Worm (Caenorhabditis elegans) whole organism, mixed stage, embryonic: ENCODE results near the gene ZK809.8.

Experiments
- M03D4.4 ChIP-seq: sonication (generic microtip); optimal IDR thresholded peaks from 2 replicates; lab custom pipeline; 2017; ENCODE audit warnings: mild to moderate bottlenecking, missing genetic modification characterization, missing compliant biosample characterization
- bed-3 ChIP-seq: fragments of 200-800 bp; sonication (Bioruptor generic); optimal IDR thresholded peaks from 3 replicates; lab custom pipeline; 2018; ENCODE audit warnings: mild to moderate bottlenecking, missing genetic modification characterization, moderate library complexity, missing compliant biosample characterization
- blmp-1 ChIP-seq: fragments of 150-350 bp; optimal IDR thresholded peaks from 2 replicates; lab custom pipeline; 2014; ENCODE audit warnings: missing biosample characterization, missing genetic modification characterization
- ceh-39 ChIP-seq: fragments of 150-350 bp; optimal IDR thresholded peaks from 2 replicates; lab custom pipeline; 2014; ENCODE audit warnings: missing biosample characterization, missing genetic modification characterization
- ceh-83 ChIP-seq: fragments of 200-800 bp; sonication (Bioruptor generic); optimal IDR thresholded peaks from 2 replicates; lab custom pipeline; 2018; ENCODE audit warnings: mild to moderate bottlenecking, missing genetic modification characterization, missing compliant biosample characterization
- ces-1 ChIP-seq: fragments of 150-350 bp; optimal IDR thresholded peaks from 2 replicates; lab custom pipeline; 2014; ENCODE audit warnings: missing biosample characterization, missing genetic modification reagents, missing genetic modification characterization
- cnd-1 ChIP-seq: fragments of 200-800 bp; sonication (Bioruptor generic); optimal IDR thresholded peaks from 2 replicates; lab custom pipeline; 2018; ENCODE audit warnings: mild to moderate bottlenecking, missing genetic modification characterization, missing compliant biosample characterization
- drap-1 ChIP-seq: fragments of 200-800 bp; sonication (Bioruptor generic); optimal IDR thresholded peaks from 3 replicates; lab custom pipeline; 2018; ENCODE audit warnings: mild to moderate bottlenecking, missing genetic modification characterization, missing compliant biosample characterization
- elt-1 ChIP-seq: sonication (generic microtip); optimal IDR thresholded peaks from 2 replicates; lab custom pipeline; 2017; ENCODE audit warnings: missing genetic modification characterization, mild to moderate bottlenecking, missing compliant biosample characterization, antibody characterized with exemption, moderate library complexity, borderline replicate concordance; ENCODE audit not compliant: insufficient read depth
- elt-3 ChIP-seq: fragments of 150-350 bp; optimal IDR thresholded peaks from 2 replicates; lab custom pipeline; 2014; ENCODE audit warnings: missing biosample characterization, missing genetic modification characterization
- ham-2 ChIP-seq: fragments of 200-800 bp; sonication (Bioruptor generic); optimal IDR thresholded peaks from 2 replicates; lab custom pipeline; 2018; ENCODE audit warnings: mild to moderate bottlenecking, missing genetic modification characterization, missing compliant biosample characterization
- hlh-1 ChIP-seq: fragments of 150-350 bp; optimal IDR thresholded peaks from 2 replicates; lab custom pipeline; 2014; ENCODE audit warnings: missing biosample characterization, missing genetic modification reagents, missing genetic modification characterization
- lin-32 ChIP-seq: fragments of 200-800 bp; sonication (Bioruptor generic); optimal IDR thresholded peaks from 2 replicates; lab custom pipeline; 2018; ENCODE audit warnings: mild to moderate bottlenecking, missing genetic modification characterization, missing compliant biosample characterization
- mep-1 ChIP-seq: fragments of 150-350 bp; optimal IDR thresholded peaks from 2 replicates; lab custom pipeline; 2017; ENCODE audit warnings: missing biosample characterization, missing genetic modification reagents, missing genetic modification characterization, inconsistent platforms
- mls-2 ChIP-seq: sonication (generic microtip); optimal IDR thresholded peaks from 2 replicates; lab custom pipeline; 2016; ENCODE audit warnings: mild to moderate bottlenecking, missing genetic modification characterization, moderate library complexity, missing compliant biosample characterization
- nhr-237 ChIP-seq: fragments of 150-350 bp; optimal IDR thresholded peaks from 2 replicates; lab custom pipeline; 2014; ENCODE audit warnings: missing biosample characterization, missing genetic modification characterization
- nhr-28 ChIP-seq: fragments of 150-350 bp; optimal IDR thresholded peaks from 2 replicates; lab custom pipeline; 2014; ENCODE audit warnings: missing biosample characterization, missing genetic modification characterization
- nhr-76 ChIP-seq: sonication (generic microtip); optimal IDR thresholded peaks from 2 replicates; lab custom pipeline; 2017; ENCODE audit warnings: missing biosample characterization, missing genetic modification characterization
- pha-4 ChIP-seq: fragments of 150-350 bp; optimal IDR thresholded peaks from 2 replicates; lab custom pipeline; 2018; ENCODE audit warnings: missing biosample characterization, missing genetic modification reagents, missing genetic modification characterization
- sem-2 ChIP-seq: fragments of 200-800 bp; sonication (Bioruptor generic); optimal IDR thresholded peaks from 2 replicates; lab custom pipeline; 2018; ENCODE audit warnings: mild to moderate bottlenecking, missing genetic modification characterization, missing compliant biosample characterization
- sptf-1 ChIP-seq: sonication (generic microtip); optimal IDR thresholded peaks from 2 replicates; lab custom pipeline; 2017; ENCODE audit warnings: mild to moderate bottlenecking, missing genetic modification characterization, moderate library complexity, missing compliant biosample characterization
- tbx-8 ChIP-seq: fragments of 200-800 bp; sonication (Bioruptor generic); optimal IDR thresholded peaks from 2 replicates; lab custom pipeline; 2018; ENCODE audit warnings: mild to moderate bottlenecking, missing genetic modification characterization, moderate library complexity, missing compliant biosample characterization
- unc-120 ChIP-seq: sonication (generic microtip); optimal IDR thresholded peaks from 2 replicates; lab custom pipeline; 2017; ENCODE audit warnings: missing genetic modification characterization, missing compliant biosample characterization; ENCODE audit not compliant: poor library complexity, severe bottlenecking
- unc-39 ChIP-seq: fragments of 150-350 bp; optimal IDR thresholded peaks from 2 replicates; lab custom pipeline; 2014; ENCODE audit warnings: missing biosample characterization, missing genetic modification characterization
- unc-62 ChIP-seq: fragments of 150-350 bp; optimal IDR thresholded peaks from 2 replicates; lab custom pipeline; 2014; ENCODE audit warnings: missing biosample characterization, missing genetic modification reagents, missing genetic modification characterization
- zip-8 ChIP-seq: fragments of 150-350 bp; optimal IDR thresholded peaks from 2 replicates; lab custom pipeline; 2014; ENCODE audit warnings: missing biosample characterization, missing genetic modification characterization
- ztf-11 ChIP-seq: fragments of 150-350 bp; optimal IDR thresholded peaks from 2 replicates; lab custom pipeline; 2014; ENCODE audit warnings: missing biosample characterization, missing genetic modification characterization

The ZK809.8 gene

DNA sequence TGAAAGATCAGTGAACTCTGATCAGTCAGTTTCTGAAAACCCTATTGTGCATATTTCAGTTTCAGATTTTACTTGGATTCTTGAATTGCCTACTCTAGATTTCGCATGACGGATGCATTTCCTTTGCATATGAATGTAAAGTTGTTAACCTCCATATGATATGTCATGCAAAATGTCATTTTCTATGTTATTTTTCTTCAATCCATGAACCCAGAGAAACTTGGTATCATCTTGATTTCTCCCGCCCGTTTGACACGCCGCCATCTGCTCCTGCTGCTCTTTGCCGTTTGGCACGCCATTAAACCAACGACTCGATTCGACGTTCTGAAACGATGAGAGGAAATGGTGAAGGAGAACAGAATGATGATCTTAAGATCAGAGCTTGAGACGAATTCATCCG lies 1.5 kb upstream of the ZK809.8 start:
- TF ChIP-seq zip-8 (no peak), ces-1 (GFP tag; lab: Kevin White, UChicago) (no peak), ceh-39 (tag; lab: Kevin White, UChicago) (no peak), tbx-8 (no peak), sptf-1 (tag; lab: Kevin White, UChicago) (no peak), unc-62 (GFP tag; lab: Kevin White, UChicago) (no peak)
- TF ChIP-seq, all 35 proteins: peak for 0

DNA sequence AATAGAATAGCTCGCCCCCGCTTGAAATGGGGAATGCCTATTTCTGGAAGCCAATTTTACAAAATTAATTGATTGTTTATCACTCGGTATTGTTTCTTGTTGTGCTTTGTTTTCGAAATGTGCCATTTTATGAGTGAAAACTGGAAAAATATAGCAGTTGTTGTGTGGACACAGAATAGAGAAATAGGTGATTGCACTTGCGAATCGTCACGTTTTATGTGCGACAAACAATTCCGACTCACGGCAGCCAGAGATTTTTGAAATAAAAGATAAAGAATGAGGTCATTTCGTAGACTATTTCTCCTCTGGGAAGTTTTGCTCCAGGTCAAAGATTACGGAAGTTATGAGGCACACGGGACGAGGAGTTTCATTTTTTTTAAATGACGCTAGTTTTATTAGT lies 2.0 kb downstream of the ZK809.8 start:
- TF ChIP-seq hlh-1 (tag; lab: Kevin White, UChicago) (peak; percentile 17), unc-120 (tag; lab: Kevin White, UChicago) (no peak)

DNA sequence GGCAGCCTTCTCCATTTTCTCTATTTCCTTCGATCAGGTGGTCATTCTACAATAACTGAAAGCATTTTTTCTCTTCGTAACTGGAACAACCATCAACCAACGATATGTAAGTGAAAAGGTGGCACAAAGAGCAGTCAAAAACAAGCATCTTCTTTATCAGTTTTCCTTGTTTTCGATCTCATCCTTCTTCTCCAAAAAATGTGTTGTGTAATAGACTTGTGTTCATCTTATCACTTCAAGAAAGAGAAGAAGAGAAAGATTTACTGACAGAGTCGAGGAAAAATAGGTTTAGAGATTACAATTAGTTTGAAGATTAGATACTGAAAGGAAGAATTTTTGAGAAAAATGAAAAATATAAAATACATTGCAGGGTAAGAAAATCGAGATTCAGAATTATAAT lies 3.5 kb downstream of the ZK809.8 start:
- TF ChIP-seq elt-1 (tag; lab: Kevin White, UChicago): no peak
- no peak for TF ChIP-seq cnd-1 (tag; lab: Kevin White, UChicago)
- no peak for TF ChIP-seq ceh-39 (tag; lab: Kevin White, UChicago)
- TF ChIP-seq tbx-8: no peak
- no peak for TF ChIP-seq blmp-1 (tag; lab: Kevin White, UChicago)
- no peak for TF ChIP-seq unc-62 (GFP tag; lab: Kevin White, UChicago)
- TF ChIP-seq nhr-237 (tag; lab: Kevin White, UChicago): no peak

DNA sequence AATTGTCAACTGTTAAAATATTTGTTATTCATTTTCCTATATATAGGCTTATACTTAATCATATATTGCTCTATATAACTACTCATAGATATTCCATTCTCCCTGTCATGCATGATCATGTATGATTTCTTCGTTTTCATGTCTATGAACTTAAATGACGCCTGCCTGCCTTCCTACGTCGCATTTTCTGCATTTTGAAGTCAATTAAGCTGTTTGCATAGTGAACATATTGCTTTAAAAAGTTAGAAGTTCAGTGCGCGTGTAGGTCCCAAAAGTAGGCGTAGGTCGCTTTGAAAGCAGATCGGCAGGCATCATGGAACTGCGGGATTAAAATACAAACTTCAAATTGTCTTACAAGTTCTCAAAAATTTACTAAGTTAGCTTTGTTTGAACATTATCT lies 4.2 kb downstream of the ZK809.8 start:
- no peak for TF ChIP-seq M03D4.4
- no peak for TF ChIP-seq ztf-11 (tag; lab: Kevin White, UChicago)
- no peak for TF ChIP-seq sem-2 (GFP tag; lab: Kevin White, UChicago)
- no peak for TF ChIP-seq ham-2 (GFP tag; lab: Kevin White, UChicago)
- TF ChIP-seq unc-120 (tag; lab: Kevin White, UChicago): no peak
- no peak for TF ChIP-seq ces-1 (GFP tag; lab: Kevin White, UChicago)
- TF ChIP-seq unc-39: no peak
- no peak for TF ChIP-seq drap-1
- TF ChIP-seq nhr-76: no peak
- TF ChIP-seq elt-3 (tag; lab: Kevin White, UChicago): no peak
- no peak for TF ChIP-seq sptf-1 (tag; lab: Kevin White, UChicago)
- TF ChIP-seq nhr-28: no peak
- no peak for TF ChIP-seq hlh-1 (tag; lab: Kevin White, UChicago)

DNA sequence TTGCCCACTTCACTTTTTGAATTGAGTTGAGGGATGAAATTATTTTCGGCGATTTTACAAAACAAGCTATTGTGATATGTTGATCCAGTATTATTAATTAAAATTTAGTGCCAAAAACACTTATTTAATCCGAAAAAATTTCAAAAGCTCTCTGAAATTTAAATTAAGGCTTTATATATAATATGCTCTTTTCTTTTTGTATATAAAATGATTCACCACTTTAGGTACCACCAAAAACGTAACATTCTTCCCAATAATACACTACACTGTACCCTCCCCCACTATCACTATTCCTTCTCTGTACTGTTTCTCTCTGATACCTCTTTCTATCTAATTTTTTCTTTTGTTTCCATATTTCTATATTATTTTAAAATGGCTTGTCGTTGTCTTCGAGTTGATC lies 5.0 kb downstream of the ZK809.8 start, which contains the start of gene prx-2:
Gene prx-2 (plus strand): TSS at position 301 of the 400 bp plus-strand sequence.
- TF ChIP-seq mep-1 (tag; lab: Kevin White, UChicago): no peak

DNA sequence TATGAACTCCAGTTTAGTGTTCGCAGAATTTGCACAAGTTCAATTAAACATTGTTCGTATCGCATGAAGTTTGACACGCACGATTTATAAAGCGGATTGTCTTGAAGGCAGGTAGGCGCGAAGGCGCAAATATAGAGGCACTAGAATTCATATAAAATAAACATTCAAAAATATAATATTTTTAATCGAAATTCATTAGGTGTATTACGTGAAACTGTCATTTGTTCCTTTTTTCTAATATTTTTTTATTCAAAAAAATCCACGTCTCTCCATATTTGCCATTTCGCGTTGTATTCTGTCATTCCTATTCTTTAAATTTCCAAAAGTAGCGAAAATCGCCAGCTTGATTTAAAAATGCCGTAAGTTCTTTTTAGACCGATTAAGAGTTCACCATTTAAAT lies 7.1 kb downstream of the ZK809.8 start, which contains the start of gene ZK809.1:
Gene ZK809.1 (plus strand): TSS at position 301 of the 400 bp plus-strand sequence.
- TF ChIP-seq nhr-237 (tag; lab: Kevin White, UChicago): no peak
- TF ChIP-seq mls-2: no peak
- TF ChIP-seq ztf-11 (tag; lab: Kevin White, UChicago): no peak
- TF ChIP-seq unc-39: no peak
- TF ChIP-seq lin-32 (GFP tag; lab: Kevin White, UChicago): no peak

DNA sequence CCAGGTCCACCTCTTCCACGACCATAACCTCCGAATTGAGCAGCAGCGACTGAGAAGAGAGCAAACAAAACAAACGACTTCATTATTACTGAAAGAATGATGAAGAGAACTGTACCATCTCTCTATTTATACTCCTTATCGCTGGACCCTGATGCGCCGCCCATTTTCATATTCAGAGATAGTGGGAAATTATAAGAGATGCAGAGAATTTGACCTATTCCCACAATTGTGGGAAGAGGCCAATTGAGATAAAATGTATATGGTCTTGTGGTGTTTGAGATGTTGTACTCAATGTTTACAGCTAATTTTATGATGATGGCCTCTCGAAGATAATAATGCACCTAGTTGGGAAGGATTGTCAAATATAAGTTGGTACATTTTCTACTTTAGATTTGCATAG lies 7.9 kb downstream of the ZK809.8 start, which contains the start of gene ttr-50:
Gene ttr-50 (minus strand): TSS at position 101 of the 400 bp plus-strand sequence.
- no peak for TF ChIP-seq pha-4 (tag; lab: Kevin White, UChicago)
- TF ChIP-seq ces-1 (GFP tag; lab: Kevin White, UChicago): no peak
- no peak for TF ChIP-seq ham-2 (GFP tag; lab: Kevin White, UChicago)
- no peak for TF ChIP-seq sem-2 (GFP tag; lab: Kevin White, UChicago)
- TF ChIP-seq ceh-83 (GFP tag; lab: Kevin White, UChicago): no peak
- no peak for TF ChIP-seq bed-3 (GFP tag; lab: Kevin White, UChicago)
- TF ChIP-seq nhr-237 (tag; lab: Kevin White, UChicago): no peak
- TF ChIP-seq hlh-1 (tag; lab: Kevin White, UChicago): no peak
